Fruit fly (Drosophila melanogaster) S2 (cell line): ENCODE data around the gene CG13306.

Source experiments
- CG8478 ChIP-seq: fragments of >200 bp; optimal IDR thresholded peaks from 2 replicates; lab custom pipeline; 2018
- CTCF ChIP-seq, 2 experiments: fragments of >200 bp; optimal IDR thresholded peaks; 2 replicates each; lab custom pipeline; 2018

dm6 chr3L:8780723-8781296, 31.3 kb upstream of the CG13306 start:
- TF ChIP-seq CTCF (optimal IDR thresholded peaks at IDR 0.05; lab: Kevin White, UChicago) = no peak
- TF ChIP-seq CG8478 (lab: Kevin White, UChicago) = no peak
